Fruit fly (Drosophila melanogaster): Measurements from ENCODE around the gene Mrm2.

dm6 chr3R:19879470-19880052 lies 18.2 kb downstream of the Mrm2 start, which contains the start of gene Ask1:
- no peak for TF ChIP-seq Hr96 (GFP tag; optimal IDR thresholded peaks at IDR 0.05)
- TF ChIP-seq cic (GFP tag; optimal IDR thresholded peaks at IDR 0.05): no peak

All from whole organism, adult.